Worm (Caenorhabditis elegans) whole organism, young adult: ENCODE measurements around the gene sft-1.

Experiments
- F52B5.7 ChIP-seq: sonication (generic microtip); optimal IDR thresholded peaks from 2 replicates; lab custom pipeline; 2016; ENCODE audit warnings: mild to moderate bottlenecking, missing genetic modification characterization, missing compliant biosample characterization
- hmg-20 ChIP-seq: fragments of 200-800 bp; sonication (Bioruptor generic); IDR thresholded peaks from 2 replicates; pipeline ENCODE4 v1.3.6; 2022; ENCODE audit warnings: missing genetic modification reagents, missing genetic modification characterization, missing compliant biosample characterization
- sea-2 ChIP-seq: fragments of 200-800 bp; sonication (Bioruptor generic); IDR thresholded peaks from 2 replicates; pipeline ENCODE4 v1.3.6; 2022; ENCODE audit warnings: missing genetic modification characterization, missing compliant biosample characterization
- sptf-2 ChIP-seq: fragments of 200-800 bp; sonication (Bioruptor generic); optimal IDR thresholded peaks from 2 replicates; lab custom pipeline; 2018; ENCODE audit warnings: mild to moderate bottlenecking, missing genetic modification characterization, missing compliant biosample characterization

ce11 chrIII:3064566-3064965 lies 21.9 kb upstream of the sft-1 start:
- TF ChIP-seq sptf-2 = no peak
- no peak for TF ChIP-seq sea-2
- no peak for TF ChIP-seq F52B5.7 (tag; lab: Kevin White, UChicago)
- no peak for TF ChIP-seq hmg-20
